Worm (Caenorhabditis elegans) whole organism, L3 larva: ENCODE results near the gene F58H1.6.

Source experiments
- ceh-16 ChIP-seq: sonication (generic microtip); optimal IDR thresholded peaks from 2 replicates; lab custom pipeline; 2017; ENCODE audit warnings: missing biosample characterization, missing genetic modification characterization
- ceh-82 ChIP-seq: fragments of 150-350 bp; optimal IDR thresholded peaks from 2 replicates; lab custom pipeline; 2014; ENCODE audit warnings: missing biosample characterization, missing genetic modification characterization
- elt-3 ChIP-seq, 3 experiments: fragments of 150-350 bp in 1 of 3; sonication (generic microtip) in 2 of 3; optimal IDR thresholded peaks; 2 replicates in 2 of 3; 4 replicates in 1 of 3; lab custom pipeline; 2014 to 2017; ENCODE audit warnings: missing biosample characterization in 3 of 3, missing genetic modification characterization in 3 of 3
- nhr-77 ChIP-seq: fragments of 150-350 bp; optimal IDR thresholded peaks from 2 replicates; lab custom pipeline; 2014; ENCODE audit warnings: missing biosample characterization, missing genetic modification characterization
- pha-4 ChIP-seq: fragments of 150-350 bp; optimal IDR thresholded peaks from 2 replicates; lab custom pipeline; 2014; ENCODE audit warnings: missing biosample characterization, missing genetic modification reagents, missing genetic modification characterization
- pqm-1 ChIP-seq: fragments of 150-350 bp; optimal IDR thresholded peaks from 2 replicates; lab custom pipeline; 2017; ENCODE audit warnings: missing biosample characterization, missing genetic modification characterization, inconsistent platforms
- skn-1 ChIP-seq: fragments of 150-350 bp; optimal IDR thresholded peaks from 2 replicates; lab custom pipeline; 2014; ENCODE audit warnings: missing biosample characterization, missing genetic modification characterization
- snpc-4 ChIP-seq: fragments of 150-350 bp; optimal IDR thresholded peaks from 2 replicates; lab custom pipeline; 2014; ENCODE audit warnings: missing biosample characterization, missing genetic modification characterization
- unc-62 ChIP-seq: fragments of 150-350 bp; sonication (generic microtip); optimal IDR thresholded peaks from 4 replicates; lab custom pipeline; 2014; ENCODE audit warnings: missing biosample characterization, missing genetic modification reagents, missing genetic modification characterization

DNA sequence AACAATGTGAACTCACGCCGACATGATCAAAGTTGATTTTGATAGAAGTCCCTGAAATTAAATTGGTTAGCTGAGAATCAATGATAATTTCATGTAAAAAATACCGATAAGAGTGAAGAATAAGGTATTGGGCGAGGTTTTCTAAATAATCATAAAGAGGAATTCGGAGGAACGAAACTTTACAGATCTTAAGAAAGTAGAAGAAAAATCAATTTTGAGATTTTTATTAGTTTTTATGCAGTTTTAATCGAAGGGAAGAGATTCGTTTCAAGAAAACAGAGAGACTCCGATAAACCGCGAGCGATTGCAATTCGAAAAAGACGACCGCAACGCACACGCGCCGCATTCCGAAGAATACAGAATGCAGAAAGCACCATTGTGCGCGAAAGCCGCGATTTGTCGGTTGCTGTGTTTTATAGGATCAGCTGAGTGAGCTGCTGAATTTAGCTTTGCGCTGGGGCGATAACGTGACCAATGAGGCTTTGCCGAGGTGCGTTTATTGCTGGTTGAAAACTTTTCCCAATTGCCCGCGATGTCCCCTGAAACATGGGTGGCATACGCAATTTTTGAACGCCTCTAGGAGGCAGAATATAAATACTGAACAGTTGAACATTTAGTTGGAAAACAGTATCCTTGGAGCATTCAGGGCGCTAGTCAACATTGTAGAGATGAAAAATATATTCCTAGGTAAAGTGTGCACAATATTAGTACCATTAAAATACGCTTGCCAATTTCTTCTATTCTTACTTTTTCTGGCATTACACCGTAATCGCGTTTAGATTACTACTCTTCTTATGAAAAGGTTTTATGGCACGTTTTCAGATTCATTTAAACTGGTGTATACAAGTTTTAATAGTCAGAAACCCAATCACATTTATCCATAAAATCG lies 37.5 kb downstream of the F58H1.6 start, which contains the start of gene snr-4:
- TF ChIP-seq ceh-16: peak; percentile 41
- TF ChIP-seq ceh-82 (tag; lab: Kevin White, UChicago): peak; percentile 90
- TF ChIP-seq pha-4 (tag; lab: Kevin White, UChicago): peak; percentile 88
- TF ChIP-seq pqm-1 (tag; lab: Kevin White, UChicago): peak; percentile 89
- TF ChIP-seq skn-1 (tag; lab: Kevin White, UChicago): peak; percentile 87
- TF ChIP-seq nhr-77 (tag; lab: Kevin White, UChicago): peak; percentile 88
- peak; percentile 40 for TF ChIP-seq unc-62 (GFP tag; lab: Kevin White, UChicago)
- peak in 1 of 3 experiments; percentile 83 for TF ChIP-seq elt-3 (tag; optimal IDR thresholded peaks at IDR 0.05; lab: Kevin White, UChicago)
- TF ChIP-seq snpc-4 (tag; lab: Kevin White, UChicago): peak; percentile 100
